Worm (Caenorhabditis elegans) whole organism, late embryonic: ENCODE measurements around the gene pigm-1.

Experiments
- C38D4.7 ChIP-seq: fragments of 200-800 bp; sonication (Bioruptor generic); optimal IDR thresholded peaks from 2 replicates; lab custom pipeline; 2018; ENCODE audit warnings: mild to moderate bottlenecking, missing genetic modification characterization, moderate library complexity, missing compliant biosample characterization
- F13H6.1 ChIP-seq: sonication (generic microtip); optimal IDR thresholded peaks from 2 replicates; lab custom pipeline; 2016; ENCODE audit warnings: missing genetic modification characterization, missing compliant biosample characterization
- K02D7.2 ChIP-seq: sonication (generic microtip); optimal IDR thresholded peaks from 2 replicates; lab custom pipeline; 2017; ENCODE audit warnings: mild to moderate bottlenecking, missing genetic modification characterization, missing compliant biosample characterization
- T23F11.4 ChIP-seq: fragments of 200-800 bp; sonication (Bioruptor generic); optimal IDR thresholded peaks from 2 replicates; lab custom pipeline; 2018; ENCODE audit warnings: mild to moderate bottlenecking, missing genetic modification characterization, missing compliant biosample characterization
- ama-1 ChIP-seq: fragments of 150-350 bp; optimal IDR thresholded peaks from 2 replicates; lab custom pipeline; 2014
- ceh-18 ChIP-seq: sonication (generic microtip); optimal IDR thresholded peaks from 2 replicates; lab custom pipeline; 2016; ENCODE audit warnings: missing genetic modification characterization, missing compliant biosample characterization
- ceh-2 ChIP-seq: sonication (generic microtip); optimal IDR thresholded peaks from 2 replicates; lab custom pipeline; 2016; ENCODE audit warnings: missing genotype, missing genetic modification characterization, missing compliant biosample characterization
- ceh-30 ChIP-seq: fragments of 150-350 bp; optimal IDR thresholded peaks from 2 replicates; lab custom pipeline; 2014; ENCODE audit warnings: missing biosample characterization, missing genetic modification characterization
- ceh-31 ChIP-seq: sonication (generic microtip); optimal IDR thresholded peaks from 2 replicates; lab custom pipeline; 2016; ENCODE audit warnings: missing genetic modification characterization, missing compliant biosample characterization
- ceh-34 ChIP-seq: sonication (generic microtip); optimal IDR thresholded peaks from 2 replicates; lab custom pipeline; 2016; ENCODE audit warnings: mild to moderate bottlenecking, missing genetic modification characterization, missing compliant biosample characterization
- ceh-45 ChIP-seq: fragments of 200-800 bp; sonication (Bioruptor generic); IDR thresholded peaks from 2 replicates; pipeline ENCODE4 v1.3.6; 2022; ENCODE audit warnings: missing genetic modification reagents, missing genetic modification characterization, missing compliant biosample characterization
- ceh-48 ChIP-seq: sonication (generic microtip); optimal IDR thresholded peaks from 2 replicates; lab custom pipeline; 2016; ENCODE audit warnings: missing genetic modification characterization, inconsistent platforms, missing compliant biosample characterization
- elt-2 ChIP-seq: sonication (generic microtip); optimal IDR thresholded peaks from 2 replicates; lab custom pipeline; 2016; ENCODE audit warnings: missing genetic modification reagents, missing genetic modification characterization, missing compliant biosample characterization
- elt-4 ChIP-seq: sonication (generic microtip); optimal IDR thresholded peaks from 2 replicates; lab custom pipeline; 2016; ENCODE audit warnings: missing genetic modification characterization, missing compliant biosample characterization
- hlh-15 ChIP-seq: sonication (generic microtip); optimal IDR thresholded peaks from 2 replicates; lab custom pipeline; 2016; ENCODE audit warnings: missing genetic modification characterization, missing compliant biosample characterization
- hlh-30 ChIP-seq: sonication (generic microtip); optimal IDR thresholded peaks from 2 replicates; lab custom pipeline; 2017; ENCODE audit warnings: antibody characterized with exemption, missing genetic modification characterization, missing compliant biosample characterization; ENCODE audit not compliant: insufficient read depth
- hlh-6 ChIP-seq: sonication (generic microtip); optimal IDR thresholded peaks from 2 replicates; lab custom pipeline; 2016; ENCODE audit warnings: missing genotype, missing genetic modification characterization, missing compliant biosample characterization
- mec-3 ChIP-seq: sonication (generic microtip); optimal IDR thresholded peaks from 2 replicates; lab custom pipeline; 2016; ENCODE audit warnings: borderline replicate concordance, missing genetic modification characterization, missing compliant biosample characterization
- nfya-1 ChIP-seq: sonication (generic microtip); optimal IDR thresholded peaks from 2 replicates; lab custom pipeline; 2017; ENCODE audit warnings: missing genetic modification characterization, mild to moderate bottlenecking, missing compliant biosample characterization, antibody characterized with exemption, moderate library complexity
- npax-4 ChIP-seq: sonication (generic microtip); optimal IDR thresholded peaks from 2 replicates; lab custom pipeline; 2016; ENCODE audit warnings: missing genetic modification characterization, missing compliant biosample characterization
- odd-2 ChIP-seq: sonication (generic microtip); optimal IDR thresholded peaks from 2 replicates; lab custom pipeline; 2017; ENCODE audit warnings: antibody characterized with exemption, mild to moderate bottlenecking, missing genetic modification characterization, missing compliant biosample characterization
- pag-3 ChIP-seq: sonication (generic microtip); optimal IDR thresholded peaks from 2 replicates; lab custom pipeline; 2016; ENCODE audit warnings: missing compliant biosample characterization, missing genetic modification characterization, borderline replicate concordance
- pax-1 ChIP-seq: fragments of 150-350 bp; optimal IDR thresholded peaks from 2 replicates; lab custom pipeline; 2014; ENCODE audit warnings: missing biosample characterization, missing genetic modification characterization
- pha-2 ChIP-seq: sonication (generic microtip); optimal IDR thresholded peaks from 2 replicates; lab custom pipeline; 2017; ENCODE audit warnings: mild to moderate bottlenecking, missing genetic modification characterization, missing compliant biosample characterization
- pha-4 ChIP-seq: fragments of 150-350 bp; optimal IDR thresholded peaks from 2 replicates; lab custom pipeline; 2018; ENCODE audit warnings: missing biosample characterization, missing genetic modification reagents, missing genetic modification characterization
- pros-1 ChIP-seq: fragments of 150-350 bp; optimal IDR thresholded peaks from 2 replicates; lab custom pipeline; 2014; ENCODE audit warnings: missing biosample characterization, missing genetic modification reagents, missing genetic modification characterization
- rnt-1 ChIP-seq: sonication (generic microtip); optimal IDR thresholded peaks from 2 replicates; lab custom pipeline; 2016; ENCODE audit warnings: missing genetic modification characterization, missing compliant biosample characterization
- sox-4 ChIP-seq: sonication (generic microtip); optimal IDR thresholded peaks from 2 replicates; lab custom pipeline; 2017; ENCODE audit warnings: mild to moderate bottlenecking, missing genetic modification characterization, inconsistent platforms, missing compliant biosample characterization
- tbx-2 ChIP-seq: sonication (generic microtip); optimal IDR thresholded peaks from 2 replicates; lab custom pipeline; 2016; ENCODE audit warnings: missing genetic modification characterization, missing compliant biosample characterization
- ttx-3 ChIP-seq: sonication (generic microtip); optimal IDR thresholded peaks from 2 replicates; lab custom pipeline; 2016; ENCODE audit warnings: missing genetic modification reagents, missing genetic modification characterization, missing compliant biosample characterization
- unc-42 ChIP-seq: sonication (generic microtip); optimal IDR thresholded peaks from 2 replicates; lab custom pipeline; 2016; ENCODE audit warnings: missing genotype, missing genetic modification characterization, missing compliant biosample characterization
- unc-55 ChIP-seq: sonication (generic microtip); optimal IDR thresholded peaks from 2 replicates; lab custom pipeline; 2017; ENCODE audit warnings: missing biosample characterization, missing genetic modification reagents, missing genetic modification characterization
- ztf-16 ChIP-seq: sonication (generic microtip); optimal IDR thresholded peaks from 2 replicates; lab custom pipeline; 2017; ENCODE audit warnings: missing genetic modification characterization, missing compliant biosample characterization

Gene pigm-1

DNA sequence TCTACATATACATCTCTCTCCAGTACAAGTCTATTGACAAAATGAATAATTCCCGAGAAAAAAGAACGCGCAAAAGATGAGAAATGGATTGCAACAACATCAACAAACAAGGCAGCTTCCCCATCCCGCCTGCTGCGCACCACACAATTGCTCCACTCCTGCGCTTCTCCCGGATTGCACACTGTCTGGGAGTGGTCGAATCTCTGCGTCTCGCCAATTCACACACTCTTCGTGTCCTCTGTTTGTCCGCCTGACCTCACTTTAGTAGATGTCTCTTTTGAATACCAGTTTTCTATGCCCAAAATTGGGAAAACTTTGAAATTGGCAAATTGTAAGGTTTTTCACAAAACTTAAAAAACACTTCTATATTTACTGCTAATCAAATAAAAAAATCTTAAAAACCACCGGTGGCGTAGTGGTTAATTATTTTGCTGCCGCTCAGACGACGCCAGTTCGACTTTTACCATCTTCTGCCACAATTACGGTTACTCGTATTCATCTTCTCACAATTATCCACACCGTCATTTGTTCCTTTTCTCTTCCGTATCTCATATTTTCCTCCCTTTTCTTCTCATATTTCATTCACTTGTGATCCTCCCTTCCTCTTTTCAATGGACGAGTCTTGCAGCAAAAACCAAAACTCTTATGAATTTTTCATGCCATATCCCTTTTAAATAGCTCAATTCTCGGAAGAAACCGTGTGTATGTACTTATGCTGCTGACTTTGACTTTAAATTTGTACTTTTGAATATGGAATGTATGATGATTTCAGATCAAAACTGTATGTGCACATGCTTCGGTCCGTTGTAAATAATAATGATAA is 42.4 kb upstream of the pigm-1 start, which contains the start of gene rsf-1:
Gene rsf-1 (plus strand): TSS at position 773 of the 823 bp plus-strand sequence.
- no peak for TF ChIP-seq T23F11.4
- TF ChIP-seq ceh-48 (tag; lab: Kevin White, UChicago), result no peak
- peak; percentile 7 for TF ChIP-seq hlh-30 (tag; lab: Kevin White, UChicago)
- TF ChIP-seq pax-1 (tag; lab: Kevin White, UChicago), result no peak
- TF ChIP-seq odd-2 (tag; lab: Kevin White, UChicago), result no peak
- TF ChIP-seq ceh-34 (tag; lab: Kevin White, UChicago), result peak; percentile 52
- no peak for TF ChIP-seq unc-55 (GFP tag; lab: Kevin White, UChicago)
- no peak for TF ChIP-seq ama-1 (lab: Kevin White, UChicago)
- TF ChIP-seq ceh-31, result peak; percentile 27
- no peak for TF ChIP-seq elt-2 (tag; lab: Kevin White, UChicago)
- no peak for TF ChIP-seq pag-3 (tag; lab: Kevin White, UChicago)
- peak; percentile 35 for TF ChIP-seq nfya-1 (tag; lab: Kevin White, UChicago)
- TF ChIP-seq sox-4, result no peak
- no peak for TF ChIP-seq K02D7.2 (tag; lab: Kevin White, UChicago)
- TF ChIP-seq pha-4 (tag; lab: Kevin White, UChicago), result no peak
- TF ChIP-seq pha-2, result no peak
- TF ChIP-seq ceh-18 (tag; lab: Kevin White, UChicago), result peak; percentile 21
- no peak for TF ChIP-seq ceh-2 (tag; lab: Kevin White, UChicago)
- peak; percentile 16 for TF ChIP-seq unc-42 (tag; lab: Kevin White, UChicago)
- TF ChIP-seq ceh-45 (GFP tag; lab: Robert Waterston, UW), result no peak
- TF ChIP-seq ttx-3, result no peak
- TF ChIP-seq tbx-2 (tag; lab: Kevin White, UChicago), result peak; percentile 37
- TF ChIP-seq npax-4, result no peak

DNA sequence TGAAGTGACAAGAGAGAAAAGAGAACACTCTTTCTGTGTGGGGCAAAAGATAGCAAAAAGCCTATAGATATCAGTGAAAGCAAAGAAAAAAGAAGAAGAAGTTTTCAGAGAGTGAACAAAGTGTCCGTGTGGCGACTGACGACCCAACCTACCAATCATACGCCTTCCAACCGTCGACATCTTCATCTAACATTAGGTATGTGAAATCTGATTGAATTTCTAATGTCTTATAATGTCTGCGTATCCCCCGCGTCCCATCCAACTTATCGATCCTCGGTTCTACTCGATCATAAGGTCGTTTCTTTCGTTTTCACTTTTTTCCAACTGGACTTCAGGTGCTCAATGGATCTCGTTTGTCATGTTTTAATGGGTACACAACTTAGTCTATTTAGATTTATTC is 40.9 kb upstream of the pigm-1 start:
- no peak for TF ChIP-seq mec-3 (tag; lab: Kevin White, UChicago)
- no peak for TF ChIP-seq ceh-45 (GFP tag; lab: Robert Waterston, UW)
- TF ChIP-seq nfya-1 (tag; lab: Kevin White, UChicago), result no peak
- TF ChIP-seq ceh-30 (tag; lab: Kevin White, UChicago), result no peak
- TF ChIP-seq elt-4, result no peak
- no peak for TF ChIP-seq C38D4.7 (GFP tag; lab: Kevin White, UChicago)
- TF ChIP-seq, all 69 proteins: peak for 0

DNA sequence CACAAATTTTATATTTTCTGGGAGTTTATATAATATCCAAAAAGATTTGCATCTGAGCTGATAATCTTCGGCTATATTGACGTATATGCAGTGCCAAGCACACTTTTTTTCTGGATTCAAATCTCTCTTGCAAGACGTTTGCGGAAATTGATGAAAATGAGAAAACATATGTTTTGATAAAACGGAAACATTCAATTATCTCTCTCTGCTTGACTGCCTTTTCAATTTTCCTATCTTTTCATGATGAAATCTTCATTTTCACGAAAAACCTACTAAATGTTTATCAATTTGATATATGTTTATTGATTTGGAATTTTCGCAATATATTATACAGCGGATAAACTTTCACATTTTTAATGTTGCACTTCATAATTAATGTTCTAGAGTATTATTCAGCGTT is 40.3 kb upstream of the pigm-1 start:
- TF ChIP-seq hlh-6 (tag; lab: Kevin White, UChicago), result no peak
- TF ChIP-seq npax-4, result no peak
- TF ChIP-seq unc-42 (tag; lab: Kevin White, UChicago), result no peak
- TF ChIP-seq ztf-16 (tag; lab: Kevin White, UChicago), result no peak
- TF ChIP-seq hlh-15 (tag; lab: Kevin White, UChicago), result no peak
- no peak for TF ChIP-seq mec-3 (tag; lab: Kevin White, UChicago)
- no peak for TF ChIP-seq ceh-30 (tag; lab: Kevin White, UChicago)
- TF ChIP-seq ama-1 (lab: Kevin White, UChicago), result no peak
- no peak for TF ChIP-seq K02D7.2 (tag; lab: Kevin White, UChicago)

DNA sequence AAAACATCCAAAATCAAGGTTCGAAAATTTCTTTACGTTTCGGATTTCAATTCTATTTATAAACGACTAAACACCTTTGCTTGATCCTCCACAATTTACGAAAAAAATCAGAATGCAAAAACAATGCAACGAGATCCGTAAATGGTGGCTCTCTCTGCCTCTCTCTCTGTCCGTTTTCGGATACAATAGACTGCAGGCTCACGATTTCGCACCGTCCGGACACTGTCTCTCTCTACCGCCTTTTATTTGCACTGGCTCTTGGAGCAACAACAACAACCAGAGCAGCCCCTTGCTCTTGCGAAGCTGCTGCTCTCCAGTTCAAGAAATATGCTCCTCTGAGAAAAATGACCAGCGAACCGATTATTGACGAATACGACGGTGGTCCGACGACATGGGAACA is 36.0 kb upstream of the pigm-1 start, which contains the start of gene T24F1.7:
Gene T24F1.7 (plus strand): TSS at position 301 of the 400 bp plus-strand sequence.
- TF ChIP-seq ama-1 (lab: Kevin White, UChicago), result no peak
- no peak for TF ChIP-seq elt-4
- TF ChIP-seq tbx-2 (tag; lab: Kevin White, UChicago), result no peak

DNA sequence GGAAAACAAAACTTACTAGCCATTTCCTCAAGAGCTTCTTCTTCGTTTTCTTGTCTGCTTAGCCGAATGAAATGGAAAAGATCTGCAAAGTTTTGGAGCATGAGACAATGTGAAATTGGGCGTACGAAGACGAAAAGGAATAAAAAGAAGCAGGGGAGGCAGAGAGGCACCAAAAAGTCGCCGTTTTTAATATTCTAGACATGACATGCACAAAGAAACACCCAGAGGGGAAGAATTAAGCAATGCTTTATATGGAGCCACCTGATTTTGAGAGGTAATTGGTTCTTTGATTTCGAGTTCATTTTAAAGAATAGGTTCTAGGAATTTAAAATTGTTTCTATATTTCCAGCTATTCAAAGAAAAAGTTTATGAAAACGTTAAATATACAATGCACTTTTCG is 34.1 kb upstream of the pigm-1 start, which contains the start of gene T24F1.4:
Gene T24F1.4 (minus strand): TSS at position 101 of the 400 bp plus-strand sequence.
- TF ChIP-seq rnt-1 (no peak), pros-1 (no peak), F13H6.1 (no peak)
